Worm (Caenorhabditis elegans) whole organism, L4 larva: Measurements from ENCODE around the gene ndx-3.

Experiments used
- F10B5.3 ChIP-seq: sonication (generic microtip); optimal IDR thresholded peaks from 2 replicates; lab custom pipeline; 2016; ENCODE audit warnings: mild to moderate bottlenecking, missing genetic modification characterization, missing compliant biosample characterization
- F26F4.8 ChIP-seq: fragments of 200-800 bp; sonication (Bioruptor generic); conservative IDR thresholded peaks from 2 replicates; pipeline ENCODE4 v1.3.6; 2022; ENCODE audit warnings: missing genetic modification characterization, missing compliant biosample characterization
- F44E2.7 ChIP-seq: fragments of 200-800 bp; sonication (Bioruptor generic); IDR thresholded peaks from 2 replicates; pipeline ENCODE4 v2.1.2; 2022; ENCODE audit warnings: missing genetic modification characterization, missing compliant biosample characterization
- R02D3.7 ChIP-seq: fragments of 150-350 bp; sonication (generic microtip); optimal IDR thresholded peaks from 3 replicates; lab custom pipeline; 2014; ENCODE audit warnings: missing biosample characterization, missing genetic modification characterization
- T20F7.1 ChIP-seq: fragments of 200-800 bp; sonication (Bioruptor generic); optimal IDR thresholded peaks from 2 replicates; lab custom pipeline; 2018; ENCODE audit warnings: mild to moderate bottlenecking, missing genetic modification characterization, missing compliant biosample characterization
- T26A8.4 ChIP-seq: fragments of 200-800 bp; sonication (Bioruptor generic); IDR thresholded peaks from 2 replicates; pipeline ENCODE4 v1.3.6; 2022; ENCODE audit warnings: missing genetic modification characterization, missing compliant biosample characterization
- Y48G9A.11 ChIP-seq: fragments of 200-800 bp; sonication (Bioruptor generic); IDR thresholded peaks from 2 replicates; pipeline ENCODE4 v1.3.6; 2022; ENCODE audit warnings: missing genetic modification reagents, missing genetic modification characterization, missing compliant biosample characterization
- ZK337.2 ChIP-seq: fragments of 200-800 bp; sonication (Bioruptor generic); IDR thresholded peaks from 2 replicates; pipeline ENCODE4 v1.3.6; 2022; ENCODE audit warnings: missing genetic modification reagents, missing genetic modification characterization, missing compliant biosample characterization
- ama-1 ChIP-seq: fragments of 150-350 bp; optimal IDR thresholded peaks from 2 replicates; lab custom pipeline; 2014; ENCODE audit warnings: inconsistent platforms, mixed read lengths
- ceh-28 ChIP-seq: fragments of 150-350 bp; optimal IDR thresholded peaks from 2 replicates; lab custom pipeline; 2014; ENCODE audit warnings: missing biosample characterization, missing genetic modification reagents, missing genetic modification characterization
- ceh-44 ChIP-seq: fragments of 200-800 bp; sonication (Bioruptor generic); IDR thresholded peaks from 2 replicates; pipeline ENCODE4 v1.3.6; 2022; ENCODE audit warnings: missing genetic modification reagents, missing genetic modification characterization, missing compliant biosample characterization
- ceh-82 ChIP-seq: sonication (generic microtip); optimal IDR thresholded peaks from 2 replicates; lab custom pipeline; 2017; ENCODE audit warnings: missing biosample characterization, missing genetic modification characterization
- ces-1 ChIP-seq: fragments of 150-350 bp; sonication (generic microtip); optimal IDR thresholded peaks from 4 replicates; lab custom pipeline; 2014; ENCODE audit warnings: missing biosample characterization, missing genetic modification reagents, missing genetic modification characterization
- cey-2 ChIP-seq: sonication (generic microtip); optimal IDR thresholded peaks from 3 replicates; lab custom pipeline; 2017; ENCODE audit warnings: missing genetic modification characterization, mild to moderate bottlenecking, missing compliant biosample characterization, antibody characterized with exemption, borderline replicate concordance; ENCODE audit not compliant: insufficient read depth
- ctbp-1 ChIP-seq: fragments of 200-800 bp; sonication (Bioruptor generic); IDR thresholded peaks from 2 replicates; pipeline ENCODE4 v1.3.6; 2022; ENCODE audit warnings: missing genetic modification reagents, missing genetic modification characterization, missing compliant biosample characterization
- daf-12 ChIP-seq: fragments of 150-350 bp; optimal IDR thresholded peaks from 2 replicates; lab custom pipeline; 2014; ENCODE audit warnings: missing biosample characterization, missing genetic modification reagents, missing genetic modification characterization
- daf-19 ChIP-seq: fragments of 200-800 bp; sonication (Bioruptor generic); conservative IDR thresholded peaks from 2 replicates; pipeline ENCODE4 v1.3.6; 2022; ENCODE audit warnings: missing genetic modification characterization, missing compliant biosample characterization
- dmd-8 ChIP-seq: fragments of 200-800 bp; sonication (Bioruptor generic); IDR thresholded peaks from 2 replicates; pipeline ENCODE4 v1.3.6; 2022; ENCODE audit warnings: missing genetic modification characterization, missing compliant biosample characterization
- dve-1 ChIP-seq: sonication (generic microtip); optimal IDR thresholded peaks from 2 replicates; lab custom pipeline; 2017; ENCODE audit warnings: antibody characterized with exemption, mild to moderate bottlenecking, missing genetic modification characterization, missing compliant biosample characterization; ENCODE audit not compliant: insufficient read depth
- fkh-10 ChIP-seq: fragments of 150-350 bp; optimal IDR thresholded peaks from 2 replicates; lab custom pipeline; 2014; ENCODE audit warnings: missing biosample characterization, missing genetic modification reagents, missing genetic modification characterization
- hlh-30 ChIP-seq: sonication (generic microtip); optimal IDR thresholded peaks from 2 replicates; lab custom pipeline; 2017; ENCODE audit warnings: antibody characterized with exemption, mild to moderate bottlenecking, missing genetic modification characterization, missing compliant biosample characterization; ENCODE audit not compliant: insufficient read depth
- lim-7 ChIP-seq: fragments of 200-800 bp; sonication (Bioruptor generic); IDR thresholded peaks from 2 replicates; pipeline ENCODE4 v1.3.6; 2022; ENCODE audit warnings: missing genetic modification characterization, missing compliant biosample characterization
- lin-13 ChIP-seq: fragments of 150-350 bp; optimal IDR thresholded peaks from 2 replicates; lab custom pipeline; 2014; ENCODE audit warnings: missing biosample characterization, missing genetic modification reagents, missing genetic modification characterization
- lin-15B ChIP-seq: fragments of 150-350 bp; sonication (generic microtip); optimal IDR thresholded peaks from 3 replicates; lab custom pipeline; 2014; ENCODE audit warnings: missing biosample characterization, missing genetic modification characterization
- lin-38 ChIP-seq: fragments of 200-800 bp; sonication (Bioruptor generic); IDR thresholded peaks from 2 replicates; pipeline ENCODE4 v1.3.6; 2022; ENCODE audit warnings: missing genetic modification reagents, missing genetic modification characterization, missing compliant biosample characterization
- lin-39 ChIP-seq: fragments of 150-350 bp; optimal IDR thresholded peaks from 2 replicates; lab custom pipeline; 2014; ENCODE audit warnings: missing biosample characterization, missing genetic modification reagents, missing genetic modification characterization
- lsy-2 ChIP-seq, 2 experiments: fragments of 150-350 bp in 1 of 2; sonication (generic microtip) in 1 of 2; optimal IDR thresholded peaks; 2 replicates each; lab custom pipeline; 2014 to 2017; ENCODE audit warnings: missing biosample characterization in 2 of 2, missing genetic modification characterization in 2 of 2
- madf-9 ChIP-seq: fragments of 200-800 bp; sonication (Bioruptor generic); conservative IDR thresholded peaks from 2 replicates; pipeline ENCODE4 v1.3.6; 2022; ENCODE audit warnings: missing genetic modification reagents, missing genetic modification characterization, missing compliant biosample characterization
- mdl-1 ChIP-seq, 2 experiments: fragments of 150-350 bp in 1 of 2; sonication (generic microtip) in 1 of 2; optimal IDR thresholded peaks; 2 replicates each; lab custom pipeline; 2014 to 2017; ENCODE audit warnings: missing biosample characterization in 2 of 2, missing genetic modification characterization in 2 of 2
- mdt-29 ChIP-seq: fragments of 200-800 bp; sonication (Bioruptor generic); IDR thresholded peaks from 2 replicates; pipeline ENCODE4 v1.3.6; 2022; ENCODE audit warnings: missing genetic modification reagents, missing genetic modification characterization, missing compliant biosample characterization
- mxl-2 ChIP-seq: fragments of 200-800 bp; sonication (Bioruptor generic); conservative IDR thresholded peaks from 2 replicates; pipeline ENCODE4 v1.3.6; 2022; ENCODE audit warnings: missing genetic modification reagents, missing genetic modification characterization, missing compliant biosample characterization
- mxl-3 ChIP-seq: fragments of 200-800 bp; sonication (Bioruptor generic); optimal IDR thresholded peaks from 2 replicates; lab custom pipeline; 2018; ENCODE audit warnings: mild to moderate bottlenecking, missing genetic modification characterization, missing compliant biosample characterization
- nhr-10 ChIP-seq: fragments of 150-350 bp; optimal IDR thresholded peaks from 2 replicates; lab custom pipeline; 2014; ENCODE audit warnings: missing biosample characterization, missing genetic modification characterization
- nhr-11 ChIP-seq: fragments of 150-350 bp; optimal IDR thresholded peaks from 2 replicates; lab custom pipeline; 2014; ENCODE audit warnings: missing biosample characterization, missing genetic modification characterization
- nhr-25 ChIP-seq: sonication (generic microtip); optimal IDR thresholded peaks from 2 replicates; lab custom pipeline; 2017; ENCODE audit warnings: missing genetic modification characterization, mild to moderate bottlenecking, missing compliant biosample characterization, antibody characterized with exemption, moderate library complexity, borderline replicate concordance; ENCODE audit not compliant: insufficient read depth
- nhr-41 ChIP-seq: fragments of 200-800 bp; sonication (Bioruptor generic); IDR thresholded peaks from 2 replicates; pipeline ENCODE4 v1.3.6; 2022; ENCODE audit warnings: missing genetic modification reagents, missing genetic modification characterization, missing compliant biosample characterization
- nhr-42 ChIP-seq: fragments of 200-800 bp; sonication (Bioruptor generic); IDR thresholded peaks from 2 replicates; pipeline ENCODE4 v1.3.6; 2022; ENCODE audit warnings: missing genetic modification characterization, missing compliant biosample characterization
- nhr-48 ChIP-seq: sonication (generic microtip); optimal IDR thresholded peaks from 2 replicates; lab custom pipeline; 2016; ENCODE audit warnings: mild to moderate bottlenecking, missing genetic modification characterization, missing compliant biosample characterization
- nhr-6 ChIP-seq: fragments of 150-350 bp; optimal IDR thresholded peaks from 2 replicates; lab custom pipeline; 2014; ENCODE audit warnings: missing biosample characterization, missing genetic modification characterization
- pqm-1 ChIP-seq: sonication (generic microtip); optimal IDR thresholded peaks from 2 replicates; lab custom pipeline; 2017; ENCODE audit warnings: missing biosample characterization, missing genetic modification characterization
- saeg-2 ChIP-seq: fragments of 200-800 bp; sonication (Bioruptor generic); IDR thresholded peaks from 2 replicates; pipeline ENCODE4 v1.3.6; 2022; ENCODE audit warnings: missing genetic modification reagents, missing genetic modification characterization, missing compliant biosample characterization
- set-16 ChIP-seq: fragments of 200-800 bp; sonication (Bioruptor generic); IDR thresholded peaks from 2 replicates; pipeline ENCODE4 v1.3.6; 2022; ENCODE audit warnings: missing genetic modification reagents, missing genetic modification characterization, missing compliant biosample characterization
- skn-1 ChIP-seq: fragments of 150-350 bp; optimal IDR thresholded peaks from 2 replicates; lab custom pipeline; 2014; ENCODE audit warnings: missing biosample characterization, missing genetic modification characterization
- tag-97 ChIP-seq: fragments of 200-800 bp; sonication (Bioruptor generic); IDR thresholded peaks from 2 replicates; pipeline ENCODE4 v1.3.6; 2022; ENCODE audit warnings: missing genetic modification characterization, missing compliant biosample characterization
- tra-1 ChIP-seq: fragments of 200-800 bp; sonication (Bioruptor generic); IDR thresholded peaks from 2 replicates; pipeline ENCODE4 v1.3.6; 2022; ENCODE audit warnings: missing genetic modification reagents, missing genetic modification characterization, missing compliant biosample characterization
- unc-130 ChIP-seq: sonication (generic microtip); optimal IDR thresholded peaks from 2 replicates; lab custom pipeline; 2016; ENCODE audit warnings: missing genetic modification reagents, missing genetic modification characterization, missing compliant biosample characterization
- unc-62 ChIP-seq, 3 experiments: fragments of 150-350 bp in 1 of 3; sonication (generic microtip); optimal IDR thresholded peaks in 2 of 3; peaks in 1 of 3; 1 replicate in 1 of 3; 2 replicates in 2 of 3; lab custom pipeline; 2014 to 2017; ENCODE audit warnings: missing biosample characterization in 3 of 3, missing genetic modification characterization in 3 of 3, missing genetic modification reagents in 3 of 3, missing genotype in 1 of 3
- zag-1 ChIP-seq: fragments of 150-350 bp; optimal IDR thresholded peaks from 2 replicates; lab custom pipeline; 2014; ENCODE audit warnings: missing biosample characterization, missing genetic modification characterization
- zfp-2 ChIP-seq: sonication (generic microtip); optimal IDR thresholded peaks from 2 replicates; lab custom pipeline; 2016; ENCODE audit warnings: mild to moderate bottlenecking, missing genetic modification characterization, missing compliant biosample characterization
- zip-11 ChIP-seq: fragments of 200-800 bp; sonication (Bioruptor generic); IDR thresholded peaks from 2 replicates; pipeline ENCODE4 v1.3.6; 2022; ENCODE audit warnings: missing genetic modification characterization, missing compliant biosample characterization

The ndx-3 gene

ce11 chrII:4942397-4942796 lies 11.0 kb upstream of the ndx-3 start (continued):
- TF ChIP-seq dve-1 (tag; lab: Kevin White, UChicago), result peak; percentile 23
- TF ChIP-seq fkh-10 (GFP tag; lab: Kevin White, UChicago), result no peak
- peak; percentile 79 for TF ChIP-seq ctbp-1 (GFP tag; lab: Robert Waterston, UW)
- TF ChIP-seq ZK337.2, result no peak
- peak; percentile 37 for TF ChIP-seq hlh-30 (tag; lab: Kevin White, UChicago)
- TF ChIP-seq F26F4.8 (GFP tag; lab: Robert Waterston, UW), result no peak; the same call in 1 of the 2 replicates
- no peak for TF ChIP-seq ces-1 (GFP tag; lab: Kevin White, UChicago)
- 0 out of 2 replicates have a peak, but pooled peaks have one; percentile 77 for TF ChIP-seq saeg-2 (GFP tag; lab: Robert Waterston, UW)
- TF ChIP-seq zfp-2 (tag; lab: Kevin White, UChicago), result no peak
- TF ChIP-seq lim-7 (GFP tag; lab: Robert Waterston, UW), result peak; percentile 74
- TF ChIP-seq cey-2 (tag; lab: Kevin White, UChicago), result no peak
- no peak for TF ChIP-seq ceh-44
- TF ChIP-seq mxl-3 (GFP tag; lab: Kevin White, UChicago), result peak; percentile 7
- TF ChIP-seq R02D3.7 (tag; lab: Kevin White, UChicago), result no peak
- TF ChIP-seq daf-12, result no peak
- TF ChIP-seq ama-1 (lab: Kevin White, UChicago), result peak; percentile 90
- TF ChIP-seq unc-130 (GFP tag; lab: Kevin White, UChicago), result peak; percentile 66
- TF ChIP-seq nhr-11, result peak; percentile 6
- TF ChIP-seq lsy-2 (tag; optimal IDR thresholded peaks at IDR 0.05; lab: Kevin White, UChicago), result peak in 1 of 2 experiments; percentile 16
- peak; percentile 66; the same call in 1 of the 2 replicates for TF ChIP-seq F44E2.7 (GFP tag; lab: Robert Waterston, UW)
- TF ChIP-seq mdt-29 (GFP tag; lab: Robert Waterston, UW), result peak; percentile 58; the same call in 1 of the 2 replicates
- TF ChIP-seq tra-1 (GFP tag; lab: Robert Waterston, UW), result peak; percentile 68; the same call in 1 of the 2 replicates
- TF ChIP-seq daf-19 (GFP tag; lab: Robert Waterston, UW), result peak; percentile 71
- TF ChIP-seq T26A8.4, result peak; percentile 71
- TF ChIP-seq dmd-8 (GFP tag; lab: Robert Waterston, UW), result peak; percentile 84
- no peak for TF ChIP-seq lin-15B (tag; lab: Kevin White, UChicago)
- no peak for TF ChIP-seq zip-11 (GFP tag; lab: Robert Waterston, UW)
- peak; percentile 65 for TF ChIP-seq set-16 (GFP tag; lab: Robert Waterston, UW)
- TF ChIP-seq mxl-2 (GFP tag; lab: Robert Waterston, UW), result no peak; the same call in 1 of the 2 replicates
- TF ChIP-seq unc-62 (GFP tag; optimal IDR thresholded peaks at IDR 0.05 in 1 of 2; lab: Kevin White, UChicago), result no peak
- TF ChIP-seq unc-62 (tag; optimal IDR thresholded peaks at IDR 0.05; lab: Kevin White, UChicago), result no peak
- no peak for TF ChIP-seq lin-39 (tag; lab: Kevin White, UChicago)
- peak; percentile 76 for TF ChIP-seq lin-38
- TF ChIP-seq nhr-6, result peak; percentile 25
- TF ChIP-seq nhr-25 (tag; lab: Kevin White, UChicago), result peak; percentile 57
- TF ChIP-seq T20F7.1 (GFP tag; lab: Kevin White, UChicago), result peak; percentile 39
- peak; percentile 55 for TF ChIP-seq lin-13
- TF ChIP-seq ceh-28 (tag; lab: Kevin White, UChicago), result no peak
- no peak for TF ChIP-seq nhr-10
- 0 out of 2 replicates have a peak, but pooled peaks have one; percentile 30 for TF ChIP-seq nhr-41 (GFP tag; lab: Robert Waterston, UW)
- no peak for TF ChIP-seq F10B5.3 (tag; lab: Kevin White, UChicago)
- no peak for TF ChIP-seq skn-1 (tag; lab: Kevin White, UChicago)
- TF ChIP-seq ceh-82 (tag; lab: Kevin White, UChicago), result no peak
- no peak for TF ChIP-seq pqm-1 (tag; lab: Kevin White, UChicago)
- TF ChIP-seq tag-97 (GFP tag; lab: Robert Waterston, UW), result no peak
- TF ChIP-seq Y48G9A.11, result peak; percentile 79
- TF ChIP-seq madf-9, result peak; percentile 63; the same call in 1 of the 2 replicates
- no peak for TF ChIP-seq zag-1
- TF ChIP-seq nhr-48 (tag; lab: Kevin White, UChicago), result no peak
- TF ChIP-seq nhr-42, result peak; percentile 75
- no peak for TF ChIP-seq mdl-1 (tag; optimal IDR thresholded peaks at IDR 0.05; lab: Kevin White, UChicago)
